Fruit fly (Drosophila melanogaster): ENCODE data around the gene scpr-A.

The scpr-A gene

dm6 chr3R:11269013-11269412, 28.0 kb downstream of the scpr-A start:
- TF ChIP-seq pan (optimal IDR thresholded peaks at IDR 0.05) (no peak), Dfd (GFP tag; optimal IDR thresholded peaks at IDR 0.05) (no peak), HLH106 (tag; optimal IDR thresholded peaks at IDR 0.05) (peak; percentile 10), Sp1 (GFP tag; optimal IDR thresholded peaks at IDR 0.05) (peak; percentile 17), rgr (GFP tag; optimal IDR thresholded peaks at IDR 0.05) (peak; percentile 37), Vsx2 (GFP tag; optimal IDR thresholded peaks at IDR 0.05; ENCODE audit: partially characterized antibody) (no peak), foxo (GFP tag; optimal IDR thresholded peaks at IDR 0.05) (peak in 1 of 2 experiments; percentile 11), GATAd (GFP tag; optimal IDR thresholded peaks at IDR 0.05) (no peak), h (GFP tag; optimal IDR thresholded peaks at IDR 0.05) (peak; percentile 15), brk (GFP tag; optimal IDR thresholded peaks at IDR 0.05) (no peak), sv (GFP tag; optimal IDR thresholded peaks at IDR 0.05) (peak; percentile 7), Rel (GFP tag; optimal IDR thresholded peaks at IDR 0.05) (no peak), Rel (tag; optimal IDR thresholded peaks at IDR 0.05) (no peak), br (GFP tag; optimal IDR thresholded peaks at IDR 0.05) (peak; percentile 2), fru (GFP tag; optimal IDR thresholded peaks at IDR 0.05) (peak; percentile 7), psq (GFP tag; optimal IDR thresholded peaks at IDR 0.05) (no peak), sage (GFP tag; optimal IDR thresholded peaks at IDR 0.05) (no peak)

dm6 chr3R:11270574-11270973, 29.6 kb downstream of the scpr-A start:
- TF ChIP-seq sage (GFP tag; optimal IDR thresholded peaks at IDR 0.05) (no peak), Myc (optimal IDR thresholded peaks at IDR 0.05) (no peak), Dfd (GFP tag; optimal IDR thresholded peaks at IDR 0.05) (peak; percentile 59), CrebA (GFP tag; optimal IDR thresholded peaks at IDR 0.05; ENCODE audit: borderline replicate concordance) (no peak), CG9705 (GFP tag; optimal IDR thresholded peaks at IDR 0.05) (no peak), rgr (GFP tag; optimal IDR thresholded peaks at IDR 0.05) (no peak), dsf (GFP tag; optimal IDR thresholded peaks at IDR 0.05; ENCODE audit: borderline replicate concordance) (no peak), HLH106 (tag; optimal IDR thresholded peaks at IDR 0.05) (no peak)

dm6 chr3R:11272667-11273066, 31.7 kb downstream of the scpr-A start:
- no peak for TF ChIP-seq h (GFP tag; optimal IDR thresholded peaks at IDR 0.05)
- no peak for TF ChIP-seq dmrt93B (GFP tag; optimal IDR thresholded peaks at IDR 0.05)
- TF ChIP-seq Mio (GFP tag; optimal IDR thresholded peaks at IDR 0.05), result no peak
- no peak for TF ChIP-seq CG32264 (GFP tag; optimal IDR thresholded peaks at IDR 0.05)
- no peak for TF ChIP-seq jim (GFP tag; optimal IDR thresholded peaks at IDR 0.05)
- no peak for TF ChIP-seq Dif (GFP tag; optimal IDR thresholded peaks at IDR 0.05; ENCODE audit: partially characterized antibody)
- no peak for TF ChIP-seq GATAd (GFP tag; optimal IDR thresholded peaks at IDR 0.05)
- TF ChIP-seq Sp1 (GFP tag; optimal IDR thresholded peaks at IDR 0.05), result no peak
- TF ChIP-seq Vsx2 (GFP tag; optimal IDR thresholded peaks at IDR 0.05; ENCODE audit: partially characterized antibody), result no peak
- TF ChIP-seq Jra (GFP tag; optimal IDR thresholded peaks at IDR 0.05), result no peak
- TF ChIP-seq br (GFP tag; optimal IDR thresholded peaks at IDR 0.05), result no peak
- TF ChIP-seq HLH106 (tag; optimal IDR thresholded peaks at IDR 0.05), result no peak
- no peak for TF ChIP-seq sv (GFP tag; optimal IDR thresholded peaks at IDR 0.05)
- TF ChIP-seq rgr (GFP tag; optimal IDR thresholded peaks at IDR 0.05), result no peak
- no peak for TF ChIP-seq N (GFP tag; optimal IDR thresholded peaks at IDR 0.05)
- TF ChIP-seq psq (GFP tag; optimal IDR thresholded peaks at IDR 0.05), result no peak
- no peak for TF ChIP-seq woc (GFP tag; optimal IDR thresholded peaks at IDR 0.05)

dm6 chr3R:11281887-11282286, 40.9 kb downstream of the scpr-A start:
- TF ChIP-seq dmrt93B (GFP tag; optimal IDR thresholded peaks at IDR 0.05) (no peak), Dfd (GFP tag; optimal IDR thresholded peaks at IDR 0.05) (peak; percentile 82)

DNA sequence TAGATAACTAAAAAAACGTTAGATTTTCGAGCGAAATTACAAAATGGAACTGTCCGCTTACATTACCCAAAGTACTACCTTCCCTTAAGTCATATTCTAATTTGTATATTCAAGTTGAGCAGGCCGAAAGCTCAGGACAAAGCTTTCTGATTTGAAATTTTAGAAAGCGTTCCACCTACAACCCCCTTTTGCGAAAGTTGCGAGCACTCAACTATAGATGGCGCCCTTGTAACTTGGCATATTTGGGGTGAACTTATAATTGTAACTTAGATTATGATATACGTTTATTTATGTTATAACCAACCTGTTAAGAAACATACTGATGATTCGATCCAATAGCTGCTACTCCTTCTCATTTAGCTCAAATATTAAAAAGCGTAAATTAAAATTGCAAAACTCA, 46.0 kb downstream of the scpr-A start:
- TF ChIP-seq sage (GFP tag; optimal IDR thresholded peaks at IDR 0.05), result no peak
- TF ChIP-seq Dif (GFP tag; optimal IDR thresholded peaks at IDR 0.05; ENCODE audit: partially characterized antibody), result no peak
- no peak for TF ChIP-seq fru (GFP tag; optimal IDR thresholded peaks at IDR 0.05)
- TF ChIP-seq br (GFP tag; optimal IDR thresholded peaks at IDR 0.05), result no peak
- TF ChIP-seq CrebA (GFP tag; optimal IDR thresholded peaks at IDR 0.05; ENCODE audit: borderline replicate concordance), result no peak
- no peak for TF ChIP-seq psq (GFP tag; optimal IDR thresholded peaks at IDR 0.05)
- no peak for TF ChIP-seq CG9705 (GFP tag; optimal IDR thresholded peaks at IDR 0.05)
- TF ChIP-seq foxo (GFP tag; optimal IDR thresholded peaks at IDR 0.05), result no peak
- no peak for TF ChIP-seq Mio (GFP tag; optimal IDR thresholded peaks at IDR 0.05)
- TF ChIP-seq brk (GFP tag; optimal IDR thresholded peaks at IDR 0.05), result no peak
- no peak for TF ChIP-seq CG32264 (GFP tag; optimal IDR thresholded peaks at IDR 0.05)
- TF ChIP-seq Hnf4 (GFP tag; optimal IDR thresholded peaks at IDR 0.05), result no peak
- TF ChIP-seq jim (GFP tag; optimal IDR thresholded peaks at IDR 0.05), result no peak
- TF ChIP-seq Hr83 (GFP tag; optimal IDR thresholded peaks at IDR 0.05; ENCODE audit: poor library complexity, severe bottlenecking), result no peak
- TF ChIP-seq Sp1 (GFP tag; optimal IDR thresholded peaks at IDR 0.05), result no peak

All from whole organism, wandering third instar larva.